Worm (Caenorhabditis elegans) whole organism, young adult: Measurements from ENCODE around the gene pmp-2.

Source experiments
- B0019.2 ChIP-seq: fragments of 200-800 bp; sonication (Bioruptor generic); conservative IDR thresholded peaks from 2 replicates; pipeline ENCODE4 v1.3.6; 2022; ENCODE audit warnings: missing genetic modification reagents, missing genetic modification characterization, missing compliant biosample characterization
- B0336.3 ChIP-seq: fragments of 200-800 bp; sonication (Bioruptor generic); IDR thresholded peaks from 2 replicates; pipeline ENCODE4 v1.3.6; 2022; ENCODE audit warnings: missing genetic modification characterization, missing compliant biosample characterization
- F37B4.10 ChIP-seq: fragments of 200-800 bp; sonication (Bioruptor generic); IDR thresholded peaks from 2 replicates; pipeline ENCODE4 v1.3.6; 2022; ENCODE audit warnings: missing genetic modification characterization, missing compliant biosample characterization
- K12H6.12 ChIP-seq: fragments of 200-800 bp; sonication (Bioruptor generic); optimal IDR thresholded peaks from 2 replicates; lab custom pipeline; 2018; ENCODE audit warnings: mild to moderate bottlenecking, missing genetic modification characterization, missing compliant biosample characterization
- Y56A3A.18 ChIP-seq: fragments of 200-800 bp; sonication (Bioruptor generic); IDR thresholded peaks from 2 replicates; pipeline ENCODE4 v1.3.6; 2022; ENCODE audit warnings: missing genetic modification reagents, missing genetic modification characterization, missing compliant biosample characterization
- Y95B8A.8 ChIP-seq: fragments of 200-800 bp; sonication (Bioruptor generic); IDR thresholded peaks from 2 replicates; pipeline ENCODE4 v1.3.6; 2022; ENCODE audit warnings: missing genetic modification reagents, missing genetic modification characterization, missing compliant biosample characterization
- ZK185.1 ChIP-seq: sonication (generic microtip); optimal IDR thresholded peaks from 2 replicates; lab custom pipeline; 2016; ENCODE audit warnings: mild to moderate bottlenecking, missing genetic modification characterization, missing compliant biosample characterization; ENCODE audit not compliant: poor library complexity, severe bottlenecking
- atf-7 ChIP-seq: sonication (generic microtip); optimal IDR thresholded peaks from 2 replicates; lab custom pipeline; 2017; ENCODE audit warnings: mild to moderate bottlenecking, missing genetic modification characterization, missing compliant biosample characterization
- attf-5 ChIP-seq: fragments of 200-800 bp; sonication (Bioruptor generic); optimal IDR thresholded peaks from 2 replicates; lab custom pipeline; 2018; ENCODE audit warnings: mild to moderate bottlenecking, missing genetic modification characterization, missing compliant biosample characterization
- bed-1 ChIP-seq: fragments of 200-800 bp; sonication (Bioruptor generic); IDR thresholded peaks from 2 replicates; pipeline ENCODE4 v1.3.6; 2022; ENCODE audit warnings: missing genetic modification reagents, missing genetic modification characterization, missing compliant biosample characterization
- cebp-1 ChIP-seq, 2 experiments: fragments of 200-800 bp in 1 of 2; sonication (Bioruptor generic) in 1 of 2; sonication (generic microtip) in 1 of 2; IDR thresholded peaks in 1 of 2; optimal IDR thresholded peaks in 1 of 2; 2 replicates each; pipeline versions ENCODE4 v1.3.6 to Lab custom; 2017 to 2022; ENCODE audit warnings: missing compliant biosample characterization in 2 of 2, missing genetic modification characterization in 2 of 2, mild to moderate bottlenecking in 1 of 2, missing genetic modification reagents in 1 of 2, moderate library complexity in 1 of 2
- ceh-27 ChIP-seq: fragments of 200-800 bp; sonication (Bioruptor generic); optimal IDR thresholded peaks from 2 replicates; lab custom pipeline; 2018; ENCODE audit warnings: mild to moderate bottlenecking, missing genetic modification characterization, moderate library complexity, missing compliant biosample characterization
- ceh-40 ChIP-seq: fragments of 200-800 bp; sonication (Bioruptor generic); IDR thresholded peaks from 2 replicates; pipeline ENCODE4 v1.3.6; 2022; ENCODE audit warnings: missing genetic modification characterization, missing compliant biosample characterization
- die-1 ChIP-seq: sonication (generic microtip); optimal IDR thresholded peaks from 2 replicates; lab custom pipeline; 2016; ENCODE audit warnings: missing genotype, mild to moderate bottlenecking, missing genetic modification characterization, missing compliant biosample characterization
- dox-1 ChIP-seq: fragments of 200-800 bp; sonication (Bioruptor generic); IDR thresholded peaks from 2 replicates; pipeline ENCODE4 v1.3.6; 2022; ENCODE audit warnings: missing genetic modification reagents, missing genetic modification characterization, missing compliant biosample characterization
- egl-18 ChIP-seq: fragments of 200-800 bp; sonication (Bioruptor generic); IDR thresholded peaks from 2 replicates; pipeline ENCODE4 v1.3.6; 2022; ENCODE audit warnings: missing genetic modification reagents, missing genetic modification characterization, missing compliant biosample characterization
- egrh-3 ChIP-seq: fragments of 200-800 bp; sonication (Bioruptor generic); IDR thresholded peaks from 2 replicates; pipeline ENCODE4 v1.3.6; 2022; ENCODE audit warnings: missing genetic modification reagents, missing genetic modification characterization, missing compliant biosample characterization
- ets-4 ChIP-seq: fragments of 200-800 bp; sonication (Bioruptor generic); optimal IDR thresholded peaks from 2 replicates; lab custom pipeline; 2018; ENCODE audit warnings: mild to moderate bottlenecking, missing genetic modification characterization, missing compliant biosample characterization
- gei-17 ChIP-seq: fragments of 200-800 bp; sonication (Bioruptor generic); optimal IDR thresholded peaks from 2 replicates; lab custom pipeline; 2018; ENCODE audit warnings: mild to moderate bottlenecking, missing genetic modification characterization, missing compliant biosample characterization
- him-1 ChIP-seq: sonication (generic microtip); optimal IDR thresholded peaks from 2 replicates; lab custom pipeline; 2016; ENCODE audit warnings: missing genotype, missing genetic modification reagents, missing genetic modification characterization, missing compliant biosample characterization
- hmg-20 ChIP-seq: fragments of 200-800 bp; sonication (Bioruptor generic); IDR thresholded peaks from 2 replicates; pipeline ENCODE4 v1.3.6; 2022; ENCODE audit warnings: missing genetic modification reagents, missing genetic modification characterization, missing compliant biosample characterization
- hsf-1 ChIP-seq: fragments of 200-800 bp; sonication (Bioruptor generic); IDR thresholded peaks from 2 replicates; pipeline ENCODE4 v1.3.6; 2022; ENCODE audit warnings: missing genetic modification reagents, missing genetic modification characterization, missing compliant biosample characterization
- let-526 ChIP-seq: fragments of 200-800 bp; sonication (Bioruptor generic); IDR thresholded peaks from 2 replicates; pipeline ENCODE4 v1.3.6; 2022; ENCODE audit warnings: missing genetic modification reagents, missing genetic modification characterization, missing compliant biosample characterization
- let-607 ChIP-seq, 2 experiments: fragments of 200-800 bp in 1 of 2; sonication (Bioruptor generic) in 1 of 2; sonication (generic microtip) in 1 of 2; optimal IDR thresholded peaks; 2 replicates each; lab custom pipeline; 2016 to 2018; ENCODE audit warnings: mild to moderate bottlenecking in 2 of 2, missing compliant biosample characterization in 2 of 2, missing genetic modification characterization in 2 of 2, moderate library complexity in 2 of 2, missing genotype in 1 of 2
- lin-40 ChIP-seq: sonication (generic microtip); optimal IDR thresholded peaks from 2 replicates; lab custom pipeline; 2016; ENCODE audit warnings: missing genetic modification characterization, mild to moderate bottlenecking, missing compliant biosample characterization, missing genotype, missing genetic modification reagents
- lir-1 ChIP-seq: fragments of 200-800 bp; sonication (Bioruptor generic); conservative IDR thresholded peaks from 2 replicates; pipeline ENCODE4 v1.3.6; 2022; ENCODE audit warnings: missing genetic modification reagents, missing genetic modification characterization, missing compliant biosample characterization
- lsy-27 ChIP-seq: sonication (generic microtip); optimal IDR thresholded peaks from 2 replicates; lab custom pipeline; 2017; ENCODE audit warnings: missing genetic modification characterization, mild to moderate bottlenecking, missing compliant biosample characterization, antibody characterized with exemption, missing genotype, borderline replicate concordance; ENCODE audit not compliant: insufficient read depth
- madf-10 ChIP-seq: sonication (generic microtip); optimal IDR thresholded peaks from 2 replicates; lab custom pipeline; 2016; ENCODE audit warnings: mild to moderate bottlenecking, missing genetic modification characterization, missing compliant biosample characterization
- mcd-1 ChIP-seq: fragments of 200-800 bp; sonication (Bioruptor generic); IDR thresholded peaks from 2 replicates; pipeline ENCODE4 v1.3.6; 2022; ENCODE audit warnings: missing genetic modification reagents, missing genetic modification characterization, missing compliant biosample characterization
- mes-4 ChIP-seq: sonication (generic microtip); optimal IDR thresholded peaks from 2 replicates; lab custom pipeline; 2016; ENCODE audit warnings: missing genotype, missing genetic modification characterization, missing compliant biosample characterization
- nfya-1 ChIP-seq: sonication (generic microtip); optimal IDR thresholded peaks from 2 replicates; lab custom pipeline; 2017; ENCODE audit warnings: antibody characterized with exemption, missing compliant biosample characterization, missing genetic modification characterization, borderline replicate concordance; ENCODE audit not compliant: insufficient read depth
- nfyb-1 ChIP-seq: fragments of 200-800 bp; sonication (Bioruptor generic); IDR thresholded peaks from 2 replicates; pipeline ENCODE4 v1.3.6; 2022; ENCODE audit warnings: missing genetic modification reagents, missing genetic modification characterization, missing compliant biosample characterization
- nhr-80 ChIP-seq: sonication (generic microtip); optimal IDR thresholded peaks from 2 replicates; lab custom pipeline; 2016; ENCODE audit warnings: missing genetic modification characterization, missing compliant biosample characterization
- nhr-90 ChIP-seq: sonication (generic microtip); optimal IDR thresholded peaks from 2 replicates; lab custom pipeline; 2016; ENCODE audit warnings: missing genotype, mild to moderate bottlenecking, missing genetic modification characterization, missing compliant biosample characterization
- pbrm-1 ChIP-seq: fragments of 200-800 bp; sonication (Bioruptor generic); IDR thresholded peaks from 2 replicates; pipeline ENCODE4 v1.3.6; 2022; ENCODE audit warnings: missing genetic modification reagents, missing genetic modification characterization, missing compliant biosample characterization
- pha-4 ChIP-seq: fragments of 150-350 bp; sonication (generic microtip); optimal IDR thresholded peaks from 2 replicates; lab custom pipeline; 2014; ENCODE audit warnings: missing biosample characterization, missing genetic modification reagents, missing genetic modification characterization
- rcor-1 ChIP-seq: fragments of 200-800 bp; sonication (Bioruptor generic); IDR thresholded peaks from 2 replicates; pipeline ENCODE4 v1.3.6; 2022; ENCODE audit warnings: missing genetic modification reagents, missing genetic modification characterization, missing compliant biosample characterization
- repo-1 ChIP-seq: sonication (generic microtip); optimal IDR thresholded peaks from 2 replicates; lab custom pipeline; 2017; ENCODE audit warnings: mild to moderate bottlenecking, missing genetic modification characterization, missing compliant biosample characterization
- sea-2 ChIP-seq: fragments of 200-800 bp; sonication (Bioruptor generic); IDR thresholded peaks from 2 replicates; pipeline ENCODE4 v1.3.6; 2022; ENCODE audit warnings: missing genetic modification characterization, missing compliant biosample characterization
- snpc-3.4 ChIP-seq: sonication (generic microtip); optimal IDR thresholded peaks from 2 replicates; lab custom pipeline; 2017; ENCODE audit warnings: missing genetic modification characterization, mild to moderate bottlenecking, missing compliant biosample characterization, antibody characterized with exemption, moderate library complexity, missing genotype, missing genetic modification reagents
- snpc-4 ChIP-seq, 5 experiments: fragments of 150-350 bp in 1 of 5; sonication (generic microtip) in 4 of 5; optimal IDR thresholded peaks; 2 replicates each; lab custom pipeline; 2014 to 2018; ENCODE audit warnings: missing genetic modification characterization in 5 of 5, missing biosample characterization in 3 of 5, antibody characterized with exemption in 2 of 5, mild to moderate bottlenecking in 2 of 5, missing compliant biosample characterization in 2 of 5, missing genotype in 2 of 5, moderate library complexity in 2 of 5, missing genetic modification reagents in 1 of 5
- somi-1 ChIP-seq: fragments of 200-800 bp; sonication (Bioruptor generic); optimal IDR thresholded peaks from 2 replicates; lab custom pipeline; 2018; ENCODE audit warnings: mild to moderate bottlenecking, missing genetic modification characterization, missing compliant biosample characterization
- ztf-18 ChIP-seq: sonication (generic microtip); optimal IDR thresholded peaks from 2 replicates; lab custom pipeline; 2016; ENCODE audit warnings: missing genotype, mild to moderate bottlenecking, missing genetic modification characterization, missing compliant biosample characterization
- ztf-22 ChIP-seq: fragments of 200-800 bp; sonication (Bioruptor generic); optimal IDR thresholded peaks from 2 replicates; lab custom pipeline; 2018; ENCODE audit warnings: mild to moderate bottlenecking, missing genetic modification characterization, moderate library complexity, missing compliant biosample characterization
- ztf-3 ChIP-seq: fragments of 200-800 bp; sonication (Bioruptor generic); optimal IDR thresholded peaks from 2 replicates; lab custom pipeline; 2018; ENCODE audit warnings: mild to moderate bottlenecking, missing genetic modification characterization, missing compliant biosample characterization

pmp-2 gene

DNA sequence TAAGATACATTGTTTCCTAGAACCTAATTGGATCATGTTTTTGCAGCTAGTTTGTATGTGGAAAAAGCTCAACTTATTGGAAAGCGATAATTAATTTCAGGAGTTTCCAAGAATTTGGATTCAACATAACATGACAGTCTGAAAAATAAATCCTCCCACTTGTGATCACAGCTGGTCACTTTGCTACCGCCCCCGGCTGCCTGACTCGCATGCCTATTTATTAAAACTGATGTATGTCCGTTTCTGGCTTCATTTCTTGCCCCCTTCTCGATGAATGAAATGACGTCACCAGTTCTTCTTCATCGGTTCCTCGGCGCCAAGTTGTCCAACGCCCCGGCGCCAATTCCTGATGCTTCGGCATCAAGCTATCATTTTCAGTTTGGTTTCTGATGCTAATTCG is 39.4 kb upstream of the pmp-2 start:
- TF ChIP-seq ztf-3 (GFP tag; lab: Kevin White, UChicago) (no peak), ceh-40 (no peak), atf-7 (tag; lab: Kevin White, UChicago) (peak; percentile 37), let-526 (no peak), sea-2 (GFP tag; lab: Robert Waterston, UW) (no peak), F37B4.10 (0 out of 2 replicates have a peak, but pooled peaks have one; percentile 8), nfya-1 (tag; lab: Kevin White, UChicago) (no peak), Y56A3A.18 (GFP tag; lab: Robert Waterston, UW) (no peak), B0336.3 (GFP tag; lab: Robert Waterston, UW) (no peak), repo-1 (no peak), die-1 (tag; lab: Kevin White, UChicago) (no peak), pbrm-1 (GFP tag; lab: Robert Waterston, UW) (no peak)

DNA sequence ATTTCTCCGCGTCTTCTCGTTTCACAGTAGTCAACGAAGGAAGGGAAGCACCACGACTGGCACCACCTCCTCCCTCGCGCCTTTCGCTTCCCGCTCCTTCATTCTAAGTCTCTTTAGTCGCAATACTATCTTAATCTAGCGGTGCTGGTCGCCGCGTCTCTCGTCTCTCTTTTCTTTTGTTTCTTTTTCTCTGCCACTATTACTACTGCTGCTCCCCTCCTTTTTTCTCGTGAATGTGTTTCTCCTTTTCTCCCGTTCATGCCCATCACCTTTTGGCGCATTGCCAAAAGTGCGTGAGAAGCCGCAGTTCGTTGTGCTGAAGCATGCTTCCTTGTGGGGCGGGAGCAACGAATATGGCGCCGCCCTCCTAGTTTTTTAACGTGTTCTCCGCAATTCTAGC is 38.9 kb upstream of the pmp-2 start:
- TF ChIP-seq ets-4 (GFP tag; lab: Kevin White, UChicago) (peak; percentile 39), lir-1 (GFP tag; lab: Robert Waterston, UW) (0 out of 2 replicates have a peak, but pooled peaks have one; percentile 40), dox-1 (GFP tag; lab: Robert Waterston, UW) (peak; percentile 68; the same call in 1 of the 2 replicates), snpc-3.4 (no peak), ztf-18 (tag; lab: Kevin White, UChicago) (peak; percentile 21), egrh-3 (peak; percentile 76), hsf-1 (GFP tag; lab: Robert Waterston, UW) (no peak), Y95B8A.8 (no peak), atf-7 (tag; lab: Kevin White, UChicago) (peak; percentile 47), pha-4 (tag; lab: Kevin White, UChicago) (peak; percentile 21), gei-17 (GFP tag; lab: Kevin White, UChicago) (peak; percentile 8), attf-5 (GFP tag; lab: Kevin White, UChicago) (peak; percentile 73), lsy-27 (tag; lab: Kevin White, UChicago) (no peak), somi-1 (GFP tag; lab: Kevin White, UChicago) (no peak), ZK185.1 (tag; lab: Kevin White, UChicago) (peak; percentile 8), let-607 (tag; optimal IDR thresholded peaks at IDR 0.05; lab: Kevin White, UChicago) (peak in 1 of 2 experiments; percentile 32), pbrm-1 (GFP tag; lab: Robert Waterston, UW) (peak; percentile 39; the same call in 1 of the 2 replicates), egl-18 (GFP tag; lab: Robert Waterston, UW) (no peak), K12H6.12 (peak; percentile 66), him-1 (tag; lab: Kevin White, UChicago) (no peak), mcd-1 (GFP tag; lab: Robert Waterston, UW) (peak; percentile 52), ceh-27 (peak; percentile 45), mes-4 (no peak), snpc-4 (GFP tag; optimal IDR thresholded peaks at IDR 0.05; lab: Kevin White, UChicago) (no peak), snpc-4 (tag; optimal IDR thresholded peaks at IDR 0.05; lab: Kevin White, UChicago) (peak in 3 of 4 experiments; percentile 11 to 54 (median 23)), nhr-90 (tag; lab: Kevin White, UChicago) (peak; percentile 29), F37B4.10 (no peak), hmg-20 (GFP tag; lab: Robert Waterston, UW) (no peak), cebp-1 (GFP tag; IDR thresholded peaks at IDR 0.05; lab: Robert Waterston, UW) (no peak), cebp-1 (tag; optimal IDR thresholded peaks at IDR 0.05; lab: Kevin White, UChicago) (peak; percentile 76), lin-40 (peak; percentile 74), bed-1 (GFP tag; lab: Robert Waterston, UW) (no peak), ztf-22 (GFP tag; lab: Kevin White, UChicago) (peak; percentile 32), nfyb-1 (GFP tag; lab: Robert Waterston, UW) (peak; percentile 46; the same call in 1 of the 2 replicates), B0019.2 (GFP tag; lab: Robert Waterston, UW) (no peak), nhr-80 (tag; lab: Kevin White, UChicago) (peak; percentile 95), rcor-1 (GFP tag; lab: Robert Waterston, UW) (0 out of 2 replicates have a peak, but pooled peaks have one; percentile 30), madf-10 (tag; lab: Kevin White, UChicago) (peak; percentile 63)
